Fruit fly (Drosophila melanogaster) Kc167 (cell line): ENCODE data around the gene Lip3.

ENCODE experiments used
- Sin3A ChIP-seq: fragments of >200 bp; optimal IDR thresholded peaks from 2 replicates; lab custom pipeline; 2018; ENCODE audit warnings: missing external identifiers
- psq ChIP-seq: fragments of >200 bp; optimal IDR thresholded peaks from 2 replicates; lab custom pipeline; 2017; ENCODE audit warnings: missing external identifiers

dm6 chr3R:13333031-13333430 lies 38.7 kb downstream of the Lip3 start:
- no peak for TF ChIP-seq Sin3A (lab: Kevin White, UChicago)
- TF ChIP-seq psq (lab: Kevin White, UChicago), result no peak
